Worm (Caenorhabditis elegans): Measurements from ENCODE around the gene pqn-89.

- TF ChIP-seq him-1 (tag; optimal IDR thresholded peaks at IDR 0.05) (no peak), W03F9.2 (tag; optimal IDR thresholded peaks at IDR 0.05) (no peak)
Observed at ce11 chrIV:6528202-6528601, 21.7 kb downstream of the pqn-89 start.
